Worm (Caenorhabditis elegans) whole organism, L1 larva: ENCODE results near the gene wee-1.1.
A peak's percentile ranks its signal among the peaks of the same experiment; 100 is the strongest.

ENCODE experiments used
- C16A3.4 ChIP-seq: fragments of 150-350 bp; optimal IDR thresholded peaks from 2 replicates; lab custom pipeline; 2014; ENCODE audit warnings: missing biosample characterization, missing genetic modification characterization
- C34B4.2 ChIP-seq: sonication (generic microtip); optimal IDR thresholded peaks from 2 replicates; lab custom pipeline; 2017; ENCODE audit warnings: mild to moderate bottlenecking, missing genetic modification characterization, missing compliant biosample characterization
- Y116A8C.19 ChIP-seq: sonication (generic microtip); optimal IDR thresholded peaks from 2 replicates; lab custom pipeline; 2016; ENCODE audit warnings: missing compliant biosample characterization, missing genetic modification characterization, borderline replicate concordance
- alr-1 ChIP-seq: fragments of 200-800 bp; sonication (Bioruptor generic); optimal IDR thresholded peaks from 2 replicates; lab custom pipeline; 2018; ENCODE audit warnings: borderline replicate concordance, mild to moderate bottlenecking, missing genetic modification characterization, missing compliant biosample characterization
- blmp-1 ChIP-seq: fragments of 150-350 bp; optimal IDR thresholded peaks from 2 replicates; lab custom pipeline; 2014; ENCODE audit warnings: missing biosample characterization, missing genetic modification characterization
- ceh-63 ChIP-seq: fragments of 200-800 bp; sonication (Bioruptor generic); optimal IDR thresholded peaks from 2 replicates; lab custom pipeline; 2018; ENCODE audit warnings: mild to moderate bottlenecking, missing genetic modification characterization, missing compliant biosample characterization
- ceh-8 ChIP-seq: fragments of 200-800 bp; sonication (Bioruptor generic); optimal IDR thresholded peaks from 2 replicates; lab custom pipeline; 2018; ENCODE audit warnings: mild to moderate bottlenecking, missing genetic modification characterization, moderate library complexity, missing compliant biosample characterization
- ceh-88 ChIP-seq: fragments of 200-800 bp; sonication (Bioruptor generic); IDR thresholded peaks from 2 replicates; pipeline ENCODE4 v1.3.6; 2022; ENCODE audit warnings: missing genetic modification characterization, missing compliant biosample characterization
- ceh-90 ChIP-seq: sonication (generic microtip); optimal IDR thresholded peaks from 2 replicates; lab custom pipeline; 2016; ENCODE audit warnings: missing genetic modification characterization, missing compliant biosample characterization
- ces-1 ChIP-seq: fragments of 150-350 bp; optimal IDR thresholded peaks from 2 replicates; lab custom pipeline; 2014; ENCODE audit warnings: missing biosample characterization, missing genetic modification reagents, missing genetic modification characterization
- dpl-1 ChIP-seq, 3 experiments: fragments of 150-350 bp in 2 of 3; sonication (generic microtip) in 1 of 3; optimal IDR thresholded peaks; 2 replicates each; lab custom pipeline; 2014 to 2017; ENCODE audit warnings: missing biosample characterization in 3 of 3, missing genetic modification characterization in 3 of 3, missing genetic modification reagents in 3 of 3
- dsc-1 ChIP-seq: sonication (generic microtip); optimal IDR thresholded peaks from 2 replicates; lab custom pipeline; 2016; ENCODE audit warnings: mild to moderate bottlenecking, missing genetic modification characterization, missing compliant biosample characterization
- egl-13 ChIP-seq: sonication (generic microtip); optimal IDR thresholded peaks from 2 replicates; lab custom pipeline; 2016; ENCODE audit warnings: missing genotype, missing genetic modification reagents, missing genetic modification characterization, missing compliant biosample characterization
- egl-27 ChIP-seq, 2 experiments: fragments of 150-350 bp in 1 of 2; sonication (generic microtip); optimal IDR thresholded peaks; 3 replicates each; lab custom pipeline; 2017 to 2018; ENCODE audit warnings: missing biosample characterization in 2 of 2, missing genetic modification characterization in 2 of 2, missing genetic modification reagents in 2 of 2
- elt-2 ChIP-seq: sonication (generic microtip); optimal IDR thresholded peaks from 2 replicates; lab custom pipeline; 2016; ENCODE audit warnings: missing genetic modification characterization, mild to moderate bottlenecking, inconsistent platforms, missing compliant biosample characterization, missing genetic modification reagents
- ets-5 ChIP-seq: fragments of 200-800 bp; sonication (Bioruptor generic); IDR thresholded peaks from 2 replicates; pipeline ENCODE4 v1.3.6; 2022; ENCODE audit warnings: missing genetic modification characterization, missing compliant biosample characterization
- fkh-10 ChIP-seq: sonication (generic microtip); optimal IDR thresholded peaks from 2 replicates; lab custom pipeline; 2017; ENCODE audit warnings: missing biosample characterization, missing genetic modification reagents, missing genetic modification characterization
- fkh-4 ChIP-seq: sonication (generic microtip); optimal IDR thresholded peaks from 2 replicates; lab custom pipeline; 2016; ENCODE audit warnings: missing compliant biosample characterization, missing genetic modification characterization, borderline replicate concordance
- fkh-8 ChIP-seq: sonication (generic microtip); optimal IDR thresholded peaks from 2 replicates; lab custom pipeline; 2016; ENCODE audit warnings: mild to moderate bottlenecking, missing genetic modification characterization, missing compliant biosample characterization
- grh-1 ChIP-seq: fragments of 200-800 bp; sonication (Bioruptor generic); IDR thresholded peaks from 2 replicates; pipeline ENCODE4 v1.3.6; 2022; ENCODE audit warnings: missing genetic modification reagents, missing genetic modification characterization, missing compliant biosample characterization
- hlh-17 ChIP-seq: fragments of 200-800 bp; sonication (Bioruptor generic); optimal IDR thresholded peaks from 2 replicates; lab custom pipeline; 2018; ENCODE audit warnings: missing genetic modification characterization, mild to moderate bottlenecking, missing compliant biosample characterization, moderate library complexity, borderline replicate concordance
- hlh-4 ChIP-seq: sonication (generic microtip); optimal IDR thresholded peaks from 2 replicates; lab custom pipeline; 2016; ENCODE audit warnings: mild to moderate bottlenecking, missing genetic modification characterization, missing compliant biosample characterization
- hpl-2 ChIP-seq: fragments of 150-350 bp; optimal IDR thresholded peaks from 2 replicates; lab custom pipeline; 2014; ENCODE audit warnings: missing biosample characterization, missing genetic modification reagents, missing genetic modification characterization
- isw-1 ChIP-seq: fragments of 200-800 bp; sonication (Bioruptor generic); IDR thresholded peaks from 2 replicates; pipeline ENCODE4 v1.3.6; 2022; ENCODE audit warnings: missing genetic modification characterization, missing compliant biosample characterization
- lin-13 ChIP-seq: fragments of 150-350 bp; optimal IDR thresholded peaks from 2 replicates; lab custom pipeline; 2014; ENCODE audit warnings: missing biosample characterization, missing genetic modification reagents, missing genetic modification characterization
- lin-14 ChIP-seq: fragments of 200-800 bp; sonication (Bioruptor generic); optimal IDR thresholded peaks from 2 replicates; lab custom pipeline; 2018; ENCODE audit warnings: mild to moderate bottlenecking, missing genetic modification characterization, moderate library complexity, missing compliant biosample characterization
- lin-35 ChIP-seq, 2 experiments: fragments of 150-350 bp; optimal IDR thresholded peaks; 2 replicates each; lab custom pipeline; 2014; ENCODE audit warnings: missing biosample characterization in 2 of 2, missing genetic modification characterization in 2 of 2, missing genetic modification reagents in 2 of 2
- lir-3 ChIP-seq: sonication (generic microtip); optimal IDR thresholded peaks from 2 replicates; lab custom pipeline; 2016; ENCODE audit warnings: mild to moderate bottlenecking, missing genetic modification characterization, moderate library complexity, missing compliant biosample characterization; ENCODE audit not compliant: poor library complexity
- lsy-2 ChIP-seq, 2 experiments: fragments of 150-350 bp; optimal IDR thresholded peaks; 2 replicates each; lab custom pipeline; 2014; ENCODE audit warnings: missing biosample characterization in 2 of 2, missing genetic modification characterization in 2 of 2
- mab-9 ChIP-seq: fragments of 200-800 bp; sonication (Bioruptor generic); IDR thresholded peaks from 2 replicates; pipeline ENCODE4 v1.3.6; 2022; ENCODE audit warnings: missing genetic modification reagents, missing genetic modification characterization, missing compliant biosample characterization
- mep-1 ChIP-seq: fragments of 150-350 bp; optimal IDR thresholded peaks from 2 replicates; lab custom pipeline; 2014; ENCODE audit warnings: missing biosample characterization, missing genetic modification characterization
- nhr-11 ChIP-seq: fragments of 150-350 bp; optimal IDR thresholded peaks from 2 replicates; lab custom pipeline; 2014; ENCODE audit warnings: missing biosample characterization, missing genetic modification characterization
- nhr-12 ChIP-seq: sonication (generic microtip); optimal IDR thresholded peaks from 2 replicates; lab custom pipeline; 2017; ENCODE audit warnings: missing biosample characterization, missing genetic modification characterization
- nhr-19 ChIP-seq: fragments of 200-800 bp; sonication (Bioruptor generic); conservative IDR thresholded peaks from 2 replicates; pipeline ENCODE4 v1.3.6; 2022; ENCODE audit warnings: missing genetic modification characterization, missing compliant biosample characterization
- nhr-237 ChIP-seq: fragments of 150-350 bp; optimal IDR thresholded peaks from 2 replicates; lab custom pipeline; 2014; ENCODE audit warnings: missing biosample characterization, missing genetic modification characterization
- nhr-47 ChIP-seq: sonication (generic microtip); optimal IDR thresholded peaks from 2 replicates; lab custom pipeline; 2016; ENCODE audit warnings: mild to moderate bottlenecking, missing genetic modification characterization, moderate library complexity, missing compliant biosample characterization
- nhr-76 ChIP-seq: sonication (generic microtip); optimal IDR thresholded peaks from 2 replicates; lab custom pipeline; 2017; ENCODE audit warnings: missing biosample characterization, missing genetic modification characterization
- nhr-77 ChIP-seq: fragments of 150-350 bp; optimal IDR thresholded peaks from 2 replicates; lab custom pipeline; 2014; ENCODE audit warnings: missing biosample characterization, missing genetic modification characterization
- nhr-84 ChIP-seq: sonication (generic microtip); optimal IDR thresholded peaks from 2 replicates; lab custom pipeline; 2017; ENCODE audit warnings: missing biosample characterization, missing genetic modification characterization
- pag-3 ChIP-seq: sonication (generic microtip); optimal IDR thresholded peaks from 2 replicates; lab custom pipeline; 2017; ENCODE audit warnings: missing genetic modification characterization, mild to moderate bottlenecking, missing compliant biosample characterization, antibody characterized with exemption, borderline replicate concordance; ENCODE audit not compliant: insufficient read depth
- rnt-1 ChIP-seq: sonication (generic microtip); optimal IDR thresholded peaks from 2 replicates; lab custom pipeline; 2016; ENCODE audit warnings: mild to moderate bottlenecking, missing genetic modification characterization, moderate library complexity, missing compliant biosample characterization
- skn-1 ChIP-seq: fragments of 150-350 bp; optimal IDR thresholded peaks from 2 replicates; lab custom pipeline; 2014; ENCODE audit warnings: missing biosample characterization, missing genetic modification characterization
- snu-23 ChIP-seq: sonication (generic microtip); optimal IDR thresholded peaks from 2 replicates; lab custom pipeline; 2016; ENCODE audit warnings: missing genetic modification characterization, missing compliant biosample characterization
- sox-4 ChIP-seq: sonication (generic microtip); optimal IDR thresholded peaks from 2 replicates; lab custom pipeline; 2016; ENCODE audit warnings: missing genetic modification characterization, missing compliant biosample characterization
- unc-130 ChIP-seq: fragments of 150-350 bp; optimal IDR thresholded peaks from 2 replicates; lab custom pipeline; 2017; ENCODE audit warnings: missing biosample characterization, missing genetic modification characterization, inconsistent platforms
- unc-30 ChIP-seq: sonication (generic microtip); optimal IDR thresholded peaks from 2 replicates; lab custom pipeline; 2017; ENCODE audit warnings: missing biosample characterization, missing genetic modification characterization
- unc-62 ChIP-seq: fragments of 150-350 bp; optimal IDR thresholded peaks from 2 replicates; lab custom pipeline; 2014; ENCODE audit warnings: missing biosample characterization, missing genetic modification reagents, missing genetic modification characterization
- unc-86 ChIP-seq: sonication (generic microtip); optimal IDR thresholded peaks from 2 replicates; lab custom pipeline; 2016; ENCODE audit warnings: missing genetic modification characterization, missing compliant biosample characterization
- xbp-1 ChIP-seq: sonication (generic microtip); optimal IDR thresholded peaks from 2 replicates; lab custom pipeline; 2016; ENCODE audit warnings: missing genetic modification characterization, missing compliant biosample characterization
- zag-1 ChIP-seq: fragments of 150-350 bp; optimal IDR thresholded peaks from 2 replicates; lab custom pipeline; 2014; ENCODE audit warnings: missing biosample characterization, missing genetic modification characterization
- ztf-4 ChIP-seq: fragments of 150-350 bp; optimal IDR thresholded peaks from 2 replicates; lab custom pipeline; 2014; ENCODE audit warnings: missing biosample characterization, missing genetic modification characterization

The wee-1.1 gene

ce11 chrII:9566045-9566444, 17.3 kb downstream of the wee-1.1 start (continued):
- TF ChIP-seq dpl-1 (GFP tag; optimal IDR thresholded peaks at IDR 0.05; lab: Kevin White, UChicago), result peak in 2 of 3 experiments; percentile 6 to 27
- TF ChIP-seq ceh-63 (GFP tag; lab: Kevin White, UChicago), result no peak
- no peak for TF ChIP-seq ets-5 (GFP tag; lab: Robert Waterston, UW)
- TF ChIP-seq lir-3 (tag; lab: Kevin White, UChicago), result no peak
- TF ChIP-seq lin-13 (GFP tag; lab: Kevin White, UChicago), result peak; percentile 7
- no peak for TF ChIP-seq grh-1
- TF ChIP-seq elt-2, result no peak
- TF ChIP-seq nhr-77 (tag; lab: Kevin White, UChicago), result peak; percentile 17
- TF ChIP-seq nhr-19 (GFP tag; lab: Robert Waterston, UW), result 0 out of 2 replicates have a peak, but pooled peaks have one; percentile 25
- TF ChIP-seq unc-30, result no peak

ce11 chrII:9560895-9561294, 22.5 kb downstream of the wee-1.1 start:
- TF ChIP-seq fkh-4 (tag; lab: Kevin White, UChicago), result no peak
- no peak for TF ChIP-seq C16A3.4 (tag; lab: Kevin White, UChicago)
- TF ChIP-seq nhr-237 (tag; lab: Kevin White, UChicago), result no peak
- TF ChIP-seq ceh-88 (GFP tag; lab: Robert Waterston, UW), result no peak
- no peak for TF ChIP-seq hlh-4 (tag; lab: Kevin White, UChicago)
- no peak for TF ChIP-seq pag-3 (tag; lab: Kevin White, UChicago)
- TF ChIP-seq nhr-11 (tag; lab: Kevin White, UChicago), result no peak
- TF ChIP-seq mab-9 (GFP tag; lab: Robert Waterston, UW), result no peak
- no peak for TF ChIP-seq unc-30
- no peak for TF ChIP-seq dsc-1 (tag; lab: Kevin White, UChicago)
- no peak for TF ChIP-seq skn-1 (tag; lab: Kevin White, UChicago)
- TF ChIP-seq egl-27 (tag; optimal IDR thresholded peaks at IDR 0.05; lab: Kevin White, UChicago), result no peak
- no peak for TF ChIP-seq hpl-2 (GFP tag; lab: Kevin White, UChicago)
- peak; percentile 72 for TF ChIP-seq lin-14 (GFP tag; lab: Kevin White, UChicago)
- no peak for TF ChIP-seq hlh-17 (GFP tag; lab: Kevin White, UChicago)
- no peak for TF ChIP-seq ceh-90 (tag; lab: Kevin White, UChicago)
- TF ChIP-seq elt-2, result no peak
- no peak for TF ChIP-seq egl-13 (tag; lab: Kevin White, UChicago)
- TF ChIP-seq fkh-10, result no peak
- no peak for TF ChIP-seq isw-1 (GFP tag; lab: Robert Waterston, UW)
- peak; percentile 22 to 36 for TF ChIP-seq lsy-2 (tag; optimal IDR thresholded peaks at IDR 0.05; lab: Kevin White, UChicago)
- no peak for TF ChIP-seq alr-1
- no peak for TF ChIP-seq unc-130 (tag; lab: Kevin White, UChicago)
- TF ChIP-seq rnt-1 (tag; lab: Kevin White, UChicago), result no peak
- no peak for TF ChIP-seq xbp-1 (tag; lab: Kevin White, UChicago)
- no peak for TF ChIP-seq unc-86 (tag; lab: Kevin White, UChicago)
- TF ChIP-seq nhr-76 (tag; lab: Kevin White, UChicago), result no peak
- TF ChIP-seq Y116A8C.19, result no peak
- TF ChIP-seq lin-35 (GFP tag; optimal IDR thresholded peaks at IDR 0.05; lab: Kevin White, UChicago), result peak in 1 of 2 experiments; percentile 36
- no peak for TF ChIP-seq ceh-8 (GFP tag; lab: Kevin White, UChicago)
- TF ChIP-seq snu-23 (GFP tag; lab: Kevin White, UChicago), result peak; percentile 60
- TF ChIP-seq sox-4 (tag; lab: Kevin White, UChicago), result no peak
- TF ChIP-seq ztf-4 (tag; lab: Kevin White, UChicago), result no peak
- TF ChIP-seq nhr-84 (tag; lab: Kevin White, UChicago), result no peak
- TF ChIP-seq C34B4.2, result no peak
- TF ChIP-seq blmp-1, result peak; percentile 15
- no peak for TF ChIP-seq fkh-8
- TF ChIP-seq ets-5 (GFP tag; lab: Robert Waterston, UW), result no peak
- no peak for TF ChIP-seq unc-62 (GFP tag; lab: Kevin White, UChicago)
- TF ChIP-seq mep-1 (tag; lab: Kevin White, UChicago), result peak; percentile 47
- TF ChIP-seq nhr-12 (tag; lab: Kevin White, UChicago), result no peak
- TF ChIP-seq nhr-47 (tag; lab: Kevin White, UChicago), result no peak
- TF ChIP-seq zag-1 (tag; lab: Kevin White, UChicago), result no peak
- no peak for TF ChIP-seq ces-1 (GFP tag; lab: Kevin White, UChicago)
- no peak for TF ChIP-seq nhr-19 (GFP tag; lab: Robert Waterston, UW)
